Fruit fly (Drosophila melanogaster) whole organism, embryonic: Measurements from ENCODE around the gene GstT4.
A peak's percentile ranks its signal among the peaks of the same experiment; 100 is the strongest.

Experiments
- CG10543 ChIP-seq: fragments of 200-800 bp; sonication (Bioruptor generic); optimal IDR thresholded peaks from 3 replicates; lab custom pipeline; 2017; ENCODE audit warnings: missing biosample characterization, mild to moderate bottlenecking, missing genetic modification characterization, moderate library complexity
- CG10979 ChIP-seq: fragments of 200-800 bp; sonication (Bioruptor generic); optimal IDR thresholded peaks from 2 replicates; lab custom pipeline; 2018; ENCODE audit warnings: missing biosample characterization, mild to moderate bottlenecking, missing genetic modification characterization, moderate library complexity
- CG11723 ChIP-seq: fragments of 200-800 bp; sonication (Bioruptor generic); optimal IDR thresholded peaks from 2 replicates; lab custom pipeline; 2017; ENCODE audit warnings: missing biosample characterization, mild to moderate bottlenecking, missing genetic modification characterization
- CG14965 ChIP-seq: fragments of 200-800 bp; sonication (Bioruptor generic); optimal IDR thresholded peaks from 2 replicates; lab custom pipeline; 2016; ENCODE audit warnings: missing biosample characterization, missing genetic modification characterization, borderline replicate concordance
- CG16779 ChIP-seq: fragments of 200-800 bp; sonication (Bioruptor generic); IDR thresholded peaks from 2 replicates; pipeline ENCODE4 v1.3.6; 2022; ENCODE audit warnings: missing biosample characterization, missing genetic modification characterization
- CG16813 ChIP-seq: fragments of 200-800 bp; sonication (Bioruptor generic); IDR thresholded peaks from 3 replicates; pipeline ENCODE4 v1.3.6; 2022; ENCODE audit warnings: missing biosample characterization, missing genetic modification characterization; ENCODE audit not compliant: partially characterized antibody
- CG2889 ChIP-seq: fragments of 200-800 bp; sonication (Bioruptor generic); IDR thresholded peaks from 3 replicates; pipeline ENCODE4 v1.3.6; 2022; ENCODE audit warnings: missing biosample characterization, missing genetic modification characterization
- CG3163 ChIP-seq: fragments of 200-800 bp; sonication (Bioruptor generic); optimal IDR thresholded peaks from 3 replicates; lab custom pipeline; 2016; ENCODE audit warnings: missing biosample characterization, missing genetic modification characterization
- CG34376 ChIP-seq: fragments of 200-800 bp; sonication (Bioruptor generic); optimal IDR thresholded peaks from 2 replicates; lab custom pipeline; 2018; ENCODE audit warnings: missing biosample characterization, mild to moderate bottlenecking, missing genetic modification characterization
- CG4820 ChIP-seq: fragments of 200-800 bp; sonication (Bioruptor generic); optimal IDR thresholded peaks from 3 replicates; lab custom pipeline; 2016; ENCODE audit warnings: missing biosample characterization, missing genetic modification characterization
- CG5953 ChIP-seq: fragments of 200-800 bp; sonication (Bioruptor generic); IDR thresholded peaks from 2 replicates; pipeline ENCODE4 v1.3.6; 2022; ENCODE audit warnings: missing biosample characterization, missing genetic modification characterization
- CG6254 ChIP-seq: fragments of 200-800 bp; sonication (Bioruptor generic); optimal IDR thresholded peaks from 3 replicates; lab custom pipeline; 2017; ENCODE audit warnings: mild to moderate bottlenecking, missing biosample characterization, missing genetic modification reagents, missing genetic modification characterization
- CG6813 ChIP-seq: fragments of 200-800 bp; sonication (Bioruptor generic); optimal IDR thresholded peaks from 2 replicates; lab custom pipeline; 2017; ENCODE audit warnings: missing biosample characterization, missing genetic modification characterization, mild to moderate bottlenecking, moderate library complexity, missing genetic modification reagents
- CG9215 ChIP-seq: fragments of 200-800 bp; sonication (Bioruptor generic); IDR thresholded peaks from 2 replicates; pipeline ENCODE4 v1.3.6; 2022; ENCODE audit warnings: missing biosample characterization, missing genetic modification characterization
- CoRest ChIP-seq: fragments of 200-800 bp; sonication (Bioruptor generic); optimal IDR thresholded peaks from 3 replicates; lab custom pipeline; 2018; ENCODE audit warnings: missing biosample characterization, mild to moderate bottlenecking, missing genetic modification characterization, moderate library complexity
- CrebB ChIP-seq: fragments of 200-800 bp; sonication (Bioruptor generic); optimal IDR thresholded peaks from 3 replicates; lab custom pipeline; 2018; ENCODE audit warnings: missing biosample characterization, mild to moderate bottlenecking, missing genetic modification characterization
- Dp ChIP-seq: fragments of 200-800 bp; sonication (Bioruptor generic); optimal IDR thresholded peaks from 2 replicates; lab custom pipeline; 2018; ENCODE audit warnings: missing biosample characterization, mild to moderate bottlenecking, missing genetic modification characterization, moderate library complexity
- E2f1 ChIP-seq: fragments of 200-800 bp; sonication (Bioruptor generic); IDR thresholded peaks from 2 replicates; pipeline ENCODE4 v1.3.6; 2022; ENCODE audit warnings: missing biosample characterization, missing genetic modification characterization
- Hey ChIP-seq: fragments of 200-800 bp; sonication (Bioruptor generic); optimal IDR thresholded peaks from 3 replicates; lab custom pipeline; 2018; ENCODE audit warnings: missing biosample characterization, mild to moderate bottlenecking, missing genetic modification characterization
- Med ChIP-seq: fragments of 200-800 bp; sonication (Bioruptor generic); peaks from one replicate; lab custom pipeline; 2016; ENCODE audit warnings: missing biosample characterization, missing genetic modification characterization, mild to moderate bottlenecking, inconsistent platforms, moderate library complexity
- NC2α ChIP-seq: fragments of 200-800 bp; sonication (Bioruptor generic); optimal IDR thresholded peaks from 2 replicates; lab custom pipeline; 2016; ENCODE audit warnings: missing biosample characterization, missing genetic modification characterization
- Ptx1 ChIP-seq: fragments of 200-800 bp; sonication (Bioruptor generic); IDR thresholded peaks from 2 replicates; pipeline ENCODE4 v1.3.6; 2022; ENCODE audit warnings: missing biosample characterization, missing genetic modification characterization
- Trl ChIP-seq, 3 experiments: fragments of >200 bp in 2 of 3; fragments of 200-800 bp in 1 of 3; sonication (Bioruptor generic) in 1 of 3; optimal IDR thresholded peaks; 2 replicates in 1 of 3; 3 replicates in 2 of 3; lab custom pipeline; 2016 to 2017; ENCODE audit warnings: missing biosample characterization in 1 of 3, missing genetic modification characterization in 1 of 3
- abd-A ChIP-seq: fragments of 200-800 bp; sonication (Bioruptor generic); optimal IDR thresholded peaks from 3 replicates; lab custom pipeline; 2019; ENCODE audit warnings: missing biosample characterization, mild to moderate bottlenecking, missing genetic modification characterization, moderate library complexity
- ato ChIP-seq: fragments of 200-800 bp; sonication (Bioruptor generic); IDR thresholded peaks from 2 replicates; pipeline ENCODE4 v1.3.6; 2022; ENCODE audit warnings: missing biosample characterization, missing genetic modification characterization; ENCODE audit not compliant: partially characterized antibody
- bsh ChIP-seq, 2 experiments: fragments of 200-800 bp; sonication (Bioruptor generic); optimal IDR thresholded peaks; 2 replicates each; lab custom pipeline; 2017 to 2018; ENCODE audit warnings: mild to moderate bottlenecking in 2 of 2, missing biosample characterization in 2 of 2, missing genetic modification characterization in 2 of 2, moderate library complexity in 1 of 2
- chn ChIP-seq: fragments of 200-800 bp; sonication (Bioruptor generic); optimal IDR thresholded peaks from 2 replicates; lab custom pipeline; 2016; ENCODE audit warnings: missing biosample characterization, missing genetic modification characterization
- corto ChIP-seq: fragments of 200-800 bp; sonication (Bioruptor generic); optimal IDR thresholded peaks from 2 replicates; lab custom pipeline; 2016; ENCODE audit warnings: missing biosample characterization, mild to moderate bottlenecking, missing genetic modification characterization, moderate library complexity
- cwo ChIP-seq: fragments of 200-800 bp; sonication (Bioruptor generic); optimal IDR thresholded peaks from 3 replicates; lab custom pipeline; 2017; ENCODE audit warnings: missing biosample characterization, missing genetic modification characterization, mild to moderate bottlenecking, moderate library complexity, missing genetic modification reagents
- exex ChIP-seq: fragments of 200-800 bp; sonication (Bioruptor generic); optimal IDR thresholded peaks from 4 replicates; lab custom pipeline; 2018; ENCODE audit warnings: missing biosample characterization, mild to moderate bottlenecking, missing genetic modification characterization, moderate library complexity
- fu2 ChIP-seq: fragments of 200-800 bp; sonication (Bioruptor generic); optimal IDR thresholded peaks from 2 replicates; lab custom pipeline; 2016; ENCODE audit warnings: missing biosample characterization, missing genetic modification characterization
- gem ChIP-seq: fragments of 200-800 bp; sonication (Bioruptor generic); optimal IDR thresholded peaks from 2 replicates; lab custom pipeline; 2019; ENCODE audit warnings: missing biosample characterization, mild to moderate bottlenecking, missing genetic modification characterization, moderate library complexity
- grn ChIP-seq: fragments of 200-800 bp; sonication (Bioruptor generic); optimal IDR thresholded peaks from 3 replicates; lab custom pipeline; 2017; ENCODE audit warnings: missing biosample characterization, missing genetic modification characterization
- gt ChIP-seq: fragments of 200-800 bp; sonication (Bioruptor generic); IDR thresholded peaks from 2 replicates; pipeline ENCODE4 v1.3.6; 2022; ENCODE audit warnings: missing biosample characterization, missing genetic modification characterization
- her ChIP-seq: fragments of 200-800 bp; sonication (Bioruptor generic); optimal IDR thresholded peaks from 2 replicates; lab custom pipeline; 2016; ENCODE audit warnings: missing biosample characterization, missing genetic modification characterization
- hth ChIP-seq: fragments of >200 bp; optimal IDR thresholded peaks from 2 replicates; lab custom pipeline; 2017; ENCODE audit warnings: inconsistent platforms
- lab ChIP-seq: fragments of 200-800 bp; sonication (Bioruptor generic); optimal IDR thresholded peaks from 3 replicates; lab custom pipeline; 2017; ENCODE audit warnings: missing biosample characterization, missing genetic modification characterization, mild to moderate bottlenecking, moderate library complexity, missing genetic modification reagents
- mirr ChIP-seq: fragments of 200-800 bp; sonication (Bioruptor generic); optimal IDR thresholded peaks from 3 replicates; lab custom pipeline; 2018; ENCODE audit warnings: missing biosample characterization, mild to moderate bottlenecking, missing genetic modification characterization
- pros ChIP-seq: fragments of 200-800 bp; sonication (Bioruptor generic); optimal IDR thresholded peaks from 3 replicates; lab custom pipeline; 2019; ENCODE audit warnings: missing biosample characterization, mild to moderate bottlenecking, missing genetic modification characterization, moderate library complexity
- sd ChIP-seq: fragments of 200-800 bp; sonication (Bioruptor generic); optimal IDR thresholded peaks from 3 replicates; lab custom pipeline; 2018; ENCODE audit warnings: missing biosample characterization, mild to moderate bottlenecking, missing genetic modification characterization, moderate library complexity
- slou ChIP-seq: fragments of 200-800 bp; sonication (Bioruptor generic); optimal IDR thresholded peaks from 3 replicates; lab custom pipeline; 2016; ENCODE audit warnings: missing biosample characterization, missing genetic modification characterization
- sob ChIP-seq: fragments of 200-800 bp; sonication (Bioruptor generic); IDR thresholded peaks from 2 replicates; pipeline ENCODE4 v1.3.6; 2022; ENCODE audit warnings: missing biosample characterization, missing genetic modification characterization
- sr ChIP-seq: fragments of 200-800 bp; sonication (Bioruptor generic); IDR thresholded peaks from 3 replicates; pipeline ENCODE4 v1.3.6; 2022; ENCODE audit warnings: missing biosample characterization, missing genetic modification characterization
- sug ChIP-seq: fragments of 200-800 bp; optimal IDR thresholded peaks from 2 replicates; lab custom pipeline; 2019; ENCODE audit warnings: missing biosample characterization, mild to moderate bottlenecking, missing genetic modification characterization, moderate library complexity
- twi ChIP-seq: fragments of 200-800 bp; optimal IDR thresholded peaks from 2 replicates; lab custom pipeline; 2019; ENCODE audit warnings: missing biosample characterization, mild to moderate bottlenecking, missing genetic modification characterization, moderate library complexity
- yki ChIP-seq: fragments of >200 bp; optimal IDR thresholded peaks from 3 replicates; lab custom pipeline; 2018
- z ChIP-seq: fragments of 200-800 bp; sonication (Bioruptor generic); IDR thresholded peaks from 3 replicates; pipeline ENCODE4 v1.3.6; 2022; ENCODE audit warnings: missing biosample characterization, missing genetic modification characterization
- zfh2 ChIP-seq: fragments of 200-800 bp; sonication (Bioruptor generic); optimal IDR thresholded peaks from 2 replicates; lab custom pipeline; 2016; ENCODE audit warnings: missing biosample characterization, missing genetic modification characterization

The GstT4 gene

dm6 chrX:13391174-13392040, 13.1 kb upstream of the GstT4 start (continued):
- no peak for TF ChIP-seq ato
- TF ChIP-seq sob (GFP tag; lab: Robert Waterston, UW), result no peak
- no peak for TF ChIP-seq corto (GFP tag; lab: Kevin White, UChicago)
- TF ChIP-seq bsh (GFP tag; optimal IDR thresholded peaks at IDR 0.05; lab: Kevin White, UChicago), result no peak
- TF ChIP-seq chn, result no peak
- TF ChIP-seq Ptx1 (GFP tag; lab: Robert Waterston, UW), result peak; percentile 33; the same call in 1 of the 2 replicates
- TF ChIP-seq CG5953 (GFP tag; lab: Robert Waterston, UW), result no peak
- TF ChIP-seq Dp (GFP tag; lab: Kevin White, UChicago), result no peak
- TF ChIP-seq slou (GFP tag; lab: Kevin White, UChicago), result no peak
- TF ChIP-seq gem, result peak; percentile 54
- peak; percentile 65 for TF ChIP-seq CoRest (tag; lab: Kevin White, UChicago)
- TF ChIP-seq gt (GFP tag; lab: Robert Waterston, UW), result no peak
- no peak for TF ChIP-seq E2f1 (GFP tag; lab: Robert Waterston, UW)
- TF ChIP-seq CG6254 (GFP tag; lab: Kevin White, UChicago), result no peak
- peak; percentile 86 for TF ChIP-seq zfh2 (GFP tag; lab: Kevin White, UChicago)
- no peak for TF ChIP-seq twi (tag; lab: Kevin White, UChicago)
- no peak for TF ChIP-seq CG16813 (GFP tag; lab: Robert Waterston, UW)
- no peak for TF ChIP-seq CG14965 (GFP tag; lab: Kevin White, UChicago)
- no peak for TF ChIP-seq NC2α
- TF ChIP-seq CG10979, result no peak
- no peak for TF ChIP-seq CG16779 (GFP tag; lab: Robert Waterston, UW)
- no peak for TF ChIP-seq CG2889

DNA sequence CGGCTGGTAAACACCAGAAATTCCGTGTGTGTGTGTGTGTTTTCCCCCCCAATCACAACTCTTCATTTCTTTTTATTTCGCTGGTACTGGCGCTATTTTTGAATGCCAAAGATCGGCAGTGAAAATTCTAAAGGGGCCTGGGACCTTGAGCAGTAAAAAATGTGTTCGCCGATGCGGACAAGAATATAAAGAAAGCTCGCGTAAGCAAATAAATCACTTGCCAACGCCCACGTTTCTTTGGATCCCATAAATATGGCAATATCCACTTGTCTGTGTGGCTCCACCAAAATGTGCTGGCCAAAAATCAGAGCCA, 12.6 kb upstream of the GstT4 start:
- TF ChIP-seq CG10543 (GFP tag; lab: Kevin White, UChicago) (peak; percentile 17), sr (GFP tag; lab: Robert Waterston, UW) (peak; percentile 58; the same call in 2 of the 3 replicates), abd-A (peak; percentile 15), sd (tag; lab: Kevin White, UChicago) (peak; percentile 70), yki (lab: Kevin White, UChicago) (no peak), Med (GFP tag; lab: Kevin White, UChicago) (peak; percentile 53), z (GFP tag; lab: Robert Waterston, UW) (0 out of 3 replicates have a peak, but pooled peaks have one; percentile 11), CG6813 (GFP tag; lab: Kevin White, UChicago) (no peak)

DNA sequence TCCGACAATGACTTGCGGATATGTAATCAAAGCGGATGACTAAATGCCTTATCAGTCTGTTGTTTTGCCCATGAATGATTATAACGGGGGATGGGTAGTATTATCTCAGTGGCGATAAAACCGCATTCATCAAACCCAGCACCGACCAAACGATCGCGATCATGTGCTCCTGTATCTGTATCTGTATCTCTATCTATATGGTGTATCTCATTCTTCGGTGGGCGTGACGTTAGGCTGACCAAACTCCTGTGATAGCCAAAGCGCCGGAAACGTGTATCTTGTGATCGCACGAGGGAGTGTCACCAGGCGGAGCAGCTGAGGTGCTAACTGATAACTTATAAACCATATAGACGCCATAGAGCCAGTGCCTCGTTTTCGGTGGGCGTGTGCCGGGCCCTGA, 11.8 kb upstream of the GstT4 start:
- TF ChIP-seq CG4820 (no peak), Trl (optimal IDR thresholded peaks at IDR 0.05; lab: Kevin White, UChicago) (no peak), Trl (GFP tag; optimal IDR thresholded peaks at IDR 0.05; lab: Kevin White, UChicago) (no peak), Hey (tag; lab: Kevin White, UChicago) (peak; percentile 50), pros (no peak), CrebB (tag; lab: Kevin White, UChicago) (no peak), grn (GFP tag; lab: Kevin White, UChicago) (peak; percentile 68), her (GFP tag; lab: Kevin White, UChicago) (no peak), fu2 (no peak), CG11723 (no peak), CG3163 (GFP tag; lab: Kevin White, UChicago) (no peak), sug (tag; lab: Kevin White, UChicago) (peak; percentile 69), CG10543 (GFP tag; lab: Kevin White, UChicago) (peak; percentile 18), mirr (GFP tag; lab: Kevin White, UChicago) (peak; percentile 81), CG34376 (GFP tag; lab: Kevin White, UChicago) (peak; percentile 73), Med (GFP tag; lab: Kevin White, UChicago) (peak; percentile 67), lab (GFP tag; lab: Kevin White, UChicago) (peak; percentile 43), exex (tag; lab: Kevin White, UChicago) (peak; percentile 72), CG9215 (GFP tag; lab: Robert Waterston, UW) (no peak), hth (lab: Kevin White, UChicago) (no peak), cwo (GFP tag; lab: Kevin White, UChicago) (peak; percentile 86)
- TF ChIP-seq, all 482 proteins: peak for 10
